Worm (Caenorhabditis elegans): ENCODE measurements around the gene F36H5.10.

ce11 chrII:1757033-1757432 is at the start of gene F36H5.10:
- TF ChIP-seq aly-1 (tag; optimal IDR thresholded peaks at IDR 0.05) (no peak), ama-1 (optimal IDR thresholded peaks at IDR 0.05) (no peak), ceh-13 (GFP tag; optimal IDR thresholded peaks at IDR 0.05) (no peak), scrt-1 (GFP tag; IDR thresholded peaks at IDR 0.05) (no peak)

Data from whole organism, early embryonic.